Worm (Caenorhabditis elegans) whole organism, young adult: ENCODE results near the gene zyg-8.

Experiments
- attf-3 ChIP-seq: fragments of 200-800 bp; sonication (Bioruptor generic); conservative IDR thresholded peaks from 2 replicates; pipeline ENCODE4 v1.3.6; 2022; ENCODE audit warnings: missing genetic modification reagents, missing genetic modification characterization, missing compliant biosample characterization
- ccch-3 ChIP-seq: fragments of 200-800 bp; sonication (Bioruptor generic); optimal IDR thresholded peaks from 2 replicates; lab custom pipeline; 2018; ENCODE audit warnings: mild to moderate bottlenecking, missing genetic modification characterization, missing compliant biosample characterization
- chd-7 ChIP-seq: sonication (generic microtip); optimal IDR thresholded peaks from 2 replicates; lab custom pipeline; 2016; ENCODE audit warnings: mild to moderate bottlenecking, missing genetic modification characterization, moderate library complexity, missing compliant biosample characterization
- him-1 ChIP-seq: sonication (generic microtip); optimal IDR thresholded peaks from 2 replicates; lab custom pipeline; 2016; ENCODE audit warnings: missing genotype, missing genetic modification reagents, missing genetic modification characterization, missing compliant biosample characterization
- hlh-12 ChIP-seq: sonication (generic microtip); optimal IDR thresholded peaks from 2 replicates; lab custom pipeline; 2016; ENCODE audit warnings: missing genetic modification characterization, missing compliant biosample characterization
- lin-26 ChIP-seq: fragments of 200-800 bp; sonication (Bioruptor generic); IDR thresholded peaks from 2 replicates; pipeline ENCODE4 v1.3.6; 2022; ENCODE audit warnings: missing genetic modification reagents, missing genetic modification characterization, missing compliant biosample characterization
- lir-1 ChIP-seq: fragments of 200-800 bp; sonication (Bioruptor generic); conservative IDR thresholded peaks from 2 replicates; pipeline ENCODE4 v1.3.6; 2022; ENCODE audit warnings: missing genetic modification reagents, missing genetic modification characterization, missing compliant biosample characterization
- tbp1 ChIP-seq: fragments of 200-800 bp; sonication (Bioruptor generic); optimal IDR thresholded peaks from 2 replicates; lab custom pipeline; 2018; ENCODE audit warnings: mild to moderate bottlenecking, missing genetic modification characterization, missing compliant biosample characterization
- unc-62 ChIP-seq: fragments of 150-350 bp; optimal IDR thresholded peaks from 2 replicates; lab custom pipeline; 2014; ENCODE audit warnings: missing biosample characterization, missing genetic modification reagents, missing genetic modification characterization

- TF ChIP-seq lin-26 (GFP tag; lab: Robert Waterston, UW), result no peak
- no peak for TF ChIP-seq hlh-12 (tag; lab: Kevin White, UChicago)
- TF ChIP-seq chd-7, result no peak
- TF ChIP-seq unc-62, result no peak
- TF ChIP-seq tbp1 (GFP tag; lab: Kevin White, UChicago), result no peak
- TF ChIP-seq attf-3 (GFP tag; lab: Robert Waterston, UW), result no peak
- no peak for TF ChIP-seq lir-1
- TF ChIP-seq ccch-3 (GFP tag; lab: Kevin White, UChicago), result no peak
- TF ChIP-seq him-1, result no peak
These were observed 43.5 kb upstream of the zyg-8 start for ce11 chrIII:12017999-12018398.
